Fruit fly (Drosophila melanogaster): ENCODE data around the gene Poxm.

Poxm gene

dm6 chr3R:8310678-8311077, 22.9 kb downstream of the Poxm start, which contains the start of gene CG11693:
Gene CG11693, minus strand, starts transcription at chr3R:8310778.
- TF ChIP-seq tai (GFP tag; optimal IDR thresholded peaks at IDR 0.05) (no peak), Myc (optimal IDR thresholded peaks at IDR 0.05) (no peak), sage (GFP tag; optimal IDR thresholded peaks at IDR 0.05) (no peak)

- TF ChIP-seq lola (GFP tag; optimal IDR thresholded peaks at IDR 0.05) (no peak), brk (GFP tag; optimal IDR thresholded peaks at IDR 0.05) (no peak), Dif (GFP tag; optimal IDR thresholded peaks at IDR 0.05; ENCODE audit: partially characterized antibody) (no peak), Sp1 (GFP tag; optimal IDR thresholded peaks at IDR 0.05) (no peak), Abd-B (GFP tag; optimal IDR thresholded peaks at IDR 0.05) (no peak), h (GFP tag; optimal IDR thresholded peaks at IDR 0.05) (no peak), Dfd (GFP tag; optimal IDR thresholded peaks at IDR 0.05) (no peak), Rel (GFP tag; optimal IDR thresholded peaks at IDR 0.05) (no peak), Rel (tag; optimal IDR thresholded peaks at IDR 0.05) (no peak), rgr (GFP tag; optimal IDR thresholded peaks at IDR 0.05) (no peak), usp (GFP tag; optimal IDR thresholded peaks at IDR 0.05) (no peak), Vsx2 (GFP tag; optimal IDR thresholded peaks at IDR 0.05; ENCODE audit: partially characterized antibody) (no peak), psq (GFP tag; optimal IDR thresholded peaks at IDR 0.05) (no peak), dl (GFP tag; optimal IDR thresholded peaks at IDR 0.05; ENCODE audit: insufficient read depth in 1 of 2, partially characterized antibody in 2 of 2) (no peak), Jra (GFP tag; optimal IDR thresholded peaks at IDR 0.05) (no peak), jim (GFP tag; optimal IDR thresholded peaks at IDR 0.05) (no peak)
Measured at dm6 chr3R:8308515-8308959, 25.1 kb downstream of the Poxm start, which contains the start of gene tex. Gene tex, minus strand, starts transcription at chr3R:8308645.

dm6 chr3R:8307283-8307682, 26.3 kb downstream of the Poxm start:
- no peak for TF ChIP-seq Myc (optimal IDR thresholded peaks at IDR 0.05)
- TF ChIP-seq CrebA (GFP tag; optimal IDR thresholded peaks at IDR 0.05; ENCODE audit: borderline replicate concordance): no peak
- no peak for TF ChIP-seq Sp1 (GFP tag; optimal IDR thresholded peaks at IDR 0.05)
- no peak for TF ChIP-seq rgr (GFP tag; optimal IDR thresholded peaks at IDR 0.05)
- no peak for TF ChIP-seq Dfd (GFP tag; optimal IDR thresholded peaks at IDR 0.05)
- no peak for TF ChIP-seq jim (GFP tag; optimal IDR thresholded peaks at IDR 0.05)

DNA sequence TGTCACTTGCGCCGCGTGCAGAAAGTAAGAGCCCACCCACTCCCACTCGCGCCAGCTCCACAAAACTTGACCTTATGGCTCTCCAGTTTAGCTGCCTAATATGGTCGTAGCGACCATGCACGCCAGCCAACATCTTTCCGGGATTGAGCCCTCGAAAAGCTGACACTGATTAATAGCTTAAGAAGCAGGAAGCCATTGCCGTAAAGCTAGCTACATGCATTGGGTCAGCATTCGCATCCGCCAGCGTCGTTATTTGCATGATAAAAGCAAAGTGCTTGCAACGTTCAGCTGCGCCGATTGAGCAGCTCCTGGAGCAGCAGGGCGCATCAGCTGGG, 26.7 kb downstream of the Poxm start:
- TF ChIP-seq OdsH (GFP tag; optimal IDR thresholded peaks at IDR 0.05): no peak
- TF ChIP-seq ey (GFP tag; optimal IDR thresholded peaks at IDR 0.05): no peak
- TF ChIP-seq HLH106 (tag; optimal IDR thresholded peaks at IDR 0.05): no peak
- no peak for TF ChIP-seq sage (GFP tag; optimal IDR thresholded peaks at IDR 0.05)
- no peak for TF ChIP-seq jim (GFP tag; optimal IDR thresholded peaks at IDR 0.05)
- no peak for TF ChIP-seq Sp1 (GFP tag; optimal IDR thresholded peaks at IDR 0.05)
- TF ChIP-seq usp (GFP tag; optimal IDR thresholded peaks at IDR 0.05): no peak
- no peak for TF ChIP-seq Hr78 (GFP tag; optimal IDR thresholded peaks at IDR 0.05)
- TF ChIP-seq CG9705 (GFP tag; optimal IDR thresholded peaks at IDR 0.05): no peak
- TF ChIP-seq dl (GFP tag; optimal IDR thresholded peaks at IDR 0.05; ENCODE audit: insufficient read depth in 1 of 2, partially characterized antibody in 2 of 2): no peak
- TF ChIP-seq GATAd (GFP tag; optimal IDR thresholded peaks at IDR 0.05): no peak

DNA sequence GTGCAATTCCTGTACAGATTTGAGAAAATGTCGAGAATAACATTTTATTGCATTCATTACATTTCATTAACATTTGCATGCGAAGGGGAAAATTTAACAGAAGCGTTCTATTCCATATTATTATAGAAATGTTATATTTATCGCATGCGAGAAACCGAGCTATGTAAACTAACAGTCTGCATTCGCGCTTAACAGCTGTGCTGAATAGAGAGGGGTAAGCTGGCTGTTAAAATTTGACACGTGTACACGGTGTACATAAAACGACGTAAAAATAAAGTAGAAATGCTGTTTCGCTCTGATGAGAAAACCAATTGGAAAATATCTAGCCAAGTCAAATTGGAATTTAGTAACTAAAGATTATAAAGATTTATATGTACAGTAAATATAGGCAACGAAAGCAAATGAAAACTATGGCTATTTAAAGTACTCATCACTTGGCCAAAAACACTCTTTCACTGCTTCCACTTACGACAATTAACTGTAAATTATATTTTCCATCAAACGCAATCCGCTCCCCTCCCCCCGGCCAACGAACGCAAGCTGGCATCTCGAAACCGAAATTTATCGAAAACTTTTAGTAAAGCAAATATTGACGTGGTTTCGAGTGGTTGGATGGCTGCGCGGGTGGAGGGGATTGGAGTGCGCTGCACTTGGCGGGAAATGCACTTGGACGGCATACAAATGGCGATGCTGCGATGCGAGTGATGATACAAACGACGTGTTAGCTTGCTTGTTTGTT, 27.2 kb downstream of the Poxm start:
- TF ChIP-seq foxo (GFP tag; optimal IDR thresholded peaks at IDR 0.05) (peak in 1 of 2 experiments; percentile 20), sage (GFP tag; optimal IDR thresholded peaks at IDR 0.05) (peak; percentile 82), Myc (optimal IDR thresholded peaks at IDR 0.05) (no peak)

- TF ChIP-seq fru (GFP tag; optimal IDR thresholded peaks at IDR 0.05): no peak
- TF ChIP-seq Rel (GFP tag; optimal IDR thresholded peaks at IDR 0.05): no peak
- TF ChIP-seq Rel (tag; optimal IDR thresholded peaks at IDR 0.05): peak; percentile 91
- TF ChIP-seq Dfd (GFP tag; optimal IDR thresholded peaks at IDR 0.05): no peak
- TF ChIP-seq Sp1 (GFP tag; optimal IDR thresholded peaks at IDR 0.05): no peak
- TF ChIP-seq dl (GFP tag; optimal IDR thresholded peaks at IDR 0.05; ENCODE audit: insufficient read depth in 1 of 2, partially characterized antibody in 2 of 2): no peak
- peak; percentile 33 for TF ChIP-seq HLH106 (tag; optimal IDR thresholded peaks at IDR 0.05)
- TF ChIP-seq Myc (optimal IDR thresholded peaks at IDR 0.05): no peak
- TF ChIP-seq OdsH (GFP tag; optimal IDR thresholded peaks at IDR 0.05): peak; percentile 36
- no peak for TF ChIP-seq Mio (GFP tag; optimal IDR thresholded peaks at IDR 0.05)
- TF ChIP-seq ey (GFP tag; optimal IDR thresholded peaks at IDR 0.05): peak; percentile 39
- TF ChIP-seq foxo (GFP tag; optimal IDR thresholded peaks at IDR 0.05): peak in 1 of 2 experiments; percentile 45
- no peak for TF ChIP-seq N (GFP tag; optimal IDR thresholded peaks at IDR 0.05)
- TF ChIP-seq Hnf4 (GFP tag; optimal IDR thresholded peaks at IDR 0.05): no peak
- no peak for TF ChIP-seq sage (GFP tag; optimal IDR thresholded peaks at IDR 0.05)
Measured at dm6 chr3R:8305110-8305509, 28.5 kb downstream of the Poxm start, which contains the start of gene Sgt1. Gene Sgt1, minus strand, starts transcription at chr3R:8305274.
